Fruit fly (Drosophila melanogaster) ovary, adult (tissue): Measurements from ENCODE around the gene Trhn.

Experiments
- CG17801 ChIP-seq: fragments of 200-800 bp; optimal IDR thresholded peaks from 2 replicates; lab custom pipeline; 2019; ENCODE audit warnings: missing biosample characterization, mild to moderate bottlenecking, missing genetic modification characterization, moderate library complexity; ENCODE audit not compliant: partially characterized antibody

Trhn gene

DNA sequence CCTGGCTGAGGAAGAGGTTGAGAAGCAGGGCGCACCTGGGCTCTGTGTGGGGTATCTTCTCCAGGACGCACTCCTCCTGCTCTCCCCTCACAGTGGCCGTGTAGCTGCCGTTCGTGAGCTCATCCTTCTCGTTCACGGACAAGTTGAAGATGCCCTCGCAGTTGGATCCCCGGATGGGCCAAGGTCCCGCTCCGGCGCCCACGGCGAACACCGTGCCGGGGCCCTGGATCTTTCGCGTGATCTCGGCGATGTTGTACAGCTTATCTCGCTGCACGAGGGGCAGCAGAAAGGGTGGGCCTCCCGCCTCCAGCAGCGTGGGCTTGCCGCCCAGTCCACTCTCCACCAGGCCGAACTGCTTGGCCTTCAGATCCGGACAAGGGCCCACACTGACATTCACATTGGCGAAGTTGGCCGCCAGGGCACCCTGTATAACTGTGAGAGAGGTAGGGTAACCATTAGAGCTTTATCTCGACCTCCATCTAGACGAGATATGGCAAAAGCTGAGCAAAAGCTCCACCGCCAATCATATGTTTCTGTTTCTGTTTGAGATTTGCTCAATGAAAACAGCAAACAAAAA lies 11.0 kb upstream of the Trhn start:
- TF ChIP-seq CG17801, result no peak

DNA sequence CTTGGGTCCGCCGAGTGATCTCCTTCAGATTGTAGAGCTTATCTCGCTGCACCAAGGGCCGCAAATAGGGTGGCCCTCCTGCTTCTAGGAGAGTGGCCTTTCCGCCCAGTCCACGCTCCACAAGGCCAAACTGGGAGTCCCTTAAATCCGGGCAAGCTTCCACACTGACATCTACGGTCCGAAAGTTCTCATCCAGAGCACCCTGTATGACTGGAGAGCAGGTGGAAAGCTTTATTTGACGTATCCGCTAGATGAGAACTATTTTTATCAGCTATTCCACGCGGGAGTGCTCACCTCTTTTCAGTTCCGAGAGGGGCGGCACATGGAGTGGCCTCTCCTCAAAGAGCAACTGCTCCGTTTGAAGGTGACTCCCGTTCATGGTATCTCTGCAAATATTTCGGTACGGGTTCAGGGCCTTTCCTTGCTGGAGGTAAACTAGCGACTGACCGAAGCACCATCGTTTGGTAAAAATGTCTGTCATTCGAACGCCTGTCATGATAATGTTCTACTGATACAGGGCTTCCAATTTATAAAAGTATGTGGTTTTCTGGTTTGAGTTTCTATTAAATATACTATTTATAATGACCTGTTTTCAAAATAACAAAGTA lies 9.7 kb upstream of the Trhn start, which contains the start of gene meep:
Gene meep, minus strand, starts transcription at position 449 of the 608 bp plus-strand sequence.
- no peak for TF ChIP-seq CG17801

DNA sequence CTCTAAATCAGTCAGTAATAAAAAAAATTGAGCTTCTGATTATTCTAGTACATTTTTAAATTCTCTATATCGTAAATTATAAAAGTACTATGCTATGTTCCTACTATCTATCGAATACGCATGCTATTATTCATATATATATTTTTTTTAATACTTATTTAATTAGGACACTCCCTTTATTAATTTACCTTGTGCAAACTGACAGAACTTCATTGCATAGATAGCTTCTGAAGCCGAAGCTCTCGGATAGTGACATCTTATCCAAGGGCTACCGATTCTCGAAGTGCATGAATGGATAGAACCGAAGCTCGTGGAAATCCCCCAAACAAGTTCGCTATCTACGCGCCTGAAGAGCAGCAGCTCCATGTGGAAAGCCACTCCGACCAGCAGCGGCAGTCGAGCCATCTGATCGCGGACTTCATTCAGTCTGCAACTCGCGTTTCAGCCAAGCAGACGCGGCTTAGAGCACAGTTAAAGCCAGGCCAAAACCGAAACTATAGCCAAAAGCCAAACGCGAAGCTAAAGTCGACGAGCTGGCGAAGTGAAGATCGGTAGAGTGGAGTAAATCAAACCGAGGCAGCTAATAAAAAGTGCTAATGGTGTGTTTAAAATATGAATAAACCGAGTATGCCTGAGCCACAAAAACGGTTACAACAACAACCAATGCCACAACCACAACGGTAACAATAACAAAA lies 7.5 kb upstream of the Trhn start, which contains the start of gene mwh:
Gene mwh, plus strand, starts transcription at position 430 of the 695 bp plus-strand sequence.
- TF ChIP-seq CG17801, result no peak

DNA sequence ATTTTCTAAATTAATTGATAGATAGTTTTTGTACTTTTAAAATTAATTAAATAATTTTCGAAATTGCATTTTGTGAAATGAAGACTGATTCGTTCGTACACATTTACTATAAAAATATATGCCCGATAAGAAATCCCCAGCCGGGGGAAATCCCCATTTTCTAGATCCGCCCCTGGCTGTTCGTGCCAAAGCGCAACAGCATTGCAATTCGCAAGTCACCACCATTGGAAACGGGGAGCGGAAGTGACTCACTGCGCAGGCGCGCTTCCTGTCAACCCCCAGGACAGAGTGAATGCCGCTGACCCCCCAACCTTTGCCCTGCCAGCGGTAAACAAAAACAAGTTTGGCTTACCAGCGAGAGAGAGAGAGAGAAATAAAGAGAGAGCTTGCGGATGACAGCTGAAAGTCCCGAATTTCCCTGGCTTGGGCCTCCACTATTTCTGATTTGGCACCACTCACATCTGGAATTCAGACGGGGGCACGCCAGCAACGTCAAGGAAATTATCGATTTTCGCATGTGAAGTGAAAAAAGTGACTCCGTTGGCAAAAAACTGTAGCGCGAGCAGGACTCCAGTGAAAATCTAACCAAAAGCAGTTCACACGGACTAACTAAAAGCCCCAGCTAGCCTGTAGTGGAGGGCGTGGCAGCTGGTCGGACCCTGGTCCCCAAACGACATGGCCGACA lies 3.0 kb upstream of the Trhn start, which contains the start of gene Aplip1:
Gene Aplip1, plus strand, starts transcription at position 450 of the 685 bp plus-strand sequence.
- no peak for TF ChIP-seq CG17801

DNA sequence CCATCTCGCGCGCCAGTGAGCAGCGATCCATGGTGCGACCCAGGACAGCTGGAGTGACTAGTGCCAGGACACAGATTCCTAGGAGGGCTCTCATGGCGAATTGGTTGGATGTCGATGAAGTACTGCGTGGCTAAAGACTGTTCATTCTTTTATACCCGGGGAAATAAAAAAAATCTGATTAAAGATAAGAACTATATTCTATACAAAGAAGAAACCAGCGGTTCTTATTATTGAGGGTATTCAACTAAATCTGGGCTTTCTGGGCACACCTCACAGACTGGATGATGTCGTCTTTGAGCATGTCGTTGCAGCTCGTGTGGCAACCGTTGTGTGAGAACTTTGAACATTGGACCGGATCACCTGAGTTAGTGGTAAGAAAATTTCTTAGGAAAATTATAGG lies 2.2 kb upstream of the Trhn start, which contains the start of gene LysX:
Gene LysX, minus strand, starts transcription at position 101 of the 400 bp plus-strand sequence.
- TF ChIP-seq CG17801, result no peak

DNA sequence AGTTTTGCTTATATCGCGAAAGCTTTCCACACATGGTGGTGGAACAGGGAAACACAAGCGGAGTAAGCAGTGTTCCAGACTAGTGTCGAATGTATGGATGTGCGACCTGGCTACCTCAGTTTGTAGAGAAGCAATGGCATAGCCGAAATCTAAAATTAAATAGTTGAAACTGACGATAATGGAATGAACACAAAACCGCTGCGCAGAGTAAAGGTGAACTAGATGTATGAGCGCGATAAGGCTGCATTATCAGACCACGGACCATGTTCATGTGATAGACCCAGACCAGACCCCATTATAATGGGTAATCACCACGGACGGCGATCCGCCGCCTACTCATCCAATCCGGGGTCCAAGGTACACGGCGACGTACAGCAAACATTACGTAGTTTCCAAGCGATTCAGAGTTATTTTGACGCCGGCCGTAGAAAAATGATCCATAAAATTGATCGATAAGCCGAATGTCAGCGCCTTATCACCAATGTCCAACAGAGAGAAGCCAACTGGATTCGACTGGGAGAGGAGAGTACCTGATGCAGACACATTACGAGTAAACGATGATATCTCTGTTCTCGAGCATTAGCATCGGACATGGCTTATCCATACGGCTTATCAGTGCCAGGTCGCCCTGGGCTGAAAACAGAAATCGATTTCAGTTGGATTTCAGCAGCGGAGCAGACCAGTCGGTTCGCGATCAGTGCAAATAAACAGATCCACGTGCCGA lies 3.9 kb downstream of the Trhn start, which contains the start of gene CG13912:
Gene CG13912, plus strand, starts transcription at position 653 of the 724 bp plus-strand sequence.
- TF ChIP-seq CG17801, result no peak

DNA sequence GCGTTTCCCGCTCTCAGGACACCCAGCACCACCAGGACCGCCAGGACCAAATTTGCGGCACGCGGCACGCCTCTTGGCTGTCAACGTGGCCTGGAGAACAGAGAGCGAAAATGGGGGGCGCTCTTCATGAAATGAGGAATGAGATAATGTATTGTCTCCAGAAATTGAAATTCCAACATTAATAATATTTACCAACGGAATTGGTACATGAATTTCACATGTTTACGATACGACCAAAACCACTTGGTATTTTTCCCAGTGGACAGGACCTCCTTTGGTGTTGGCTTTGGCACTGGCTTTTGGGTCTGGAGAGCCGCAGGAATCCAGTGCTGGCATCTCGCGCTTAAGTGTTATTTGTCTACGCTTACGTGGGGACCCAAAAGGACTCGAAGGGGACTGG lies 9.5 kb downstream of the Trhn start:
- TF ChIP-seq CG17801, result no peak

DNA sequence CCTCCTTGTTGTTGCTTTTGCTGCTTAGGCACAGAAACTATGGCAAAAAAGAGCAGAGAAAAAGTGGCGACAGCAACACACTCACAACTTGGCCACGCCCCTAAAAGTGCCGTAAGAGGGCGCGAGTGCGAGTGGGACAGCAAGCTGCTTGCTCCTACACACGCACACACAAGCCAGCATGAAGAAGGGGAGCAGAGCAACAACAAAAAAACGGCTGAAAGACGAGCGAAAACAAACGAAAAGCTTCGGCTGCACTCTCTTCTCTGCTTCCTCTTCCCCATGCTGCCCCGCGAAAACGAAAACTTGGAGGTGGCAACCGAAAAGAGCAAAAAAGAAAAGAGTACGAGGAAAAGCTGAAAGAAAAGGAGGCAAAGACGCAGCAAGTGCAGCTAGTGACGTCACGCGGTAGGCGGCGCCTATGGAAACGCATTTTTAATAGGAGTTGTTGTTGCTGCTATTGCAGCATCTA lies 14.8 kb downstream of the Trhn start:
- no peak for TF ChIP-seq CG17801

DNA sequence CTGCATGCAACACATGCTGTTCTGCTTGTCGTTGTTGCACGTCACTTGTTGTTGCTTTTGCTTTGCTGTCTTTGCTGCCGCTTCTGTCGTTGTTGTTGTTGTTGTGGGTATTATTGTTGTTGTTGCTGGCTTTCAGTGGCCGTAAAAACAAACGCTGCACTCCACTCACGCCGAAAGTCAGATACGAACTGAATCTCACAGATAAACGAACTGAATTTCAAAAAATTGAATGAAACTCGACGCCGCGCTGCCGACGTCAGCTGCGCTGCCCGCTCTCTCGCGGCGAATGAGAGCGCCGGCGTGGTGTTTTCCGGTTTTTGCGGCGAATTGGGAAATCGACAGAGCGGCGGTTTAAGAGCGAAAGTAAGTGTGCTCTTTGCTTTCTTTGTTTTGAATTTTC lies 15.9 kb downstream of the Trhn start, which contains the start of gene bab2:
Gene bab2, minus strand, starts transcription at position 192 of the 400 bp plus-strand sequence.
- no peak for TF ChIP-seq CG17801

DNA sequence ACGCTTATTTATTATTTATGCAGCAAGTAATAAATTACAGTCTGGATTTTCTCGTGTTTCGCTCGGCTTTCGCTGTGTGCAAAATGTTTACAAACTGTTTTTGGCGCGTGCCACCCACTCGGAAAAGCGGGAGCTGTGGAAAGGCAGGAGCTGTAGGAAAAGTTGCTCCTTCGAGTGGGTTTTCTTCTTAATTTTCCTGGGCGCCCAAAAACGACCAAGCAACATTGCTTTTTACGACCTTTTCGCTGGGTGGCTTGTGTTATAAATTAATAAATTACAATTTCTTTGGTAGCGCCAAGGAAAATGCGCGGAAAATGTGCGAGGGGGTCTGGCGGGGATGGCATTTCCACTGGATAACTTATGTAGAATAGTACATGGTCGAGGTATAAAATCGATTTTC lies 16.5 kb downstream of the Trhn start:
- no peak for TF ChIP-seq CG17801

DNA sequence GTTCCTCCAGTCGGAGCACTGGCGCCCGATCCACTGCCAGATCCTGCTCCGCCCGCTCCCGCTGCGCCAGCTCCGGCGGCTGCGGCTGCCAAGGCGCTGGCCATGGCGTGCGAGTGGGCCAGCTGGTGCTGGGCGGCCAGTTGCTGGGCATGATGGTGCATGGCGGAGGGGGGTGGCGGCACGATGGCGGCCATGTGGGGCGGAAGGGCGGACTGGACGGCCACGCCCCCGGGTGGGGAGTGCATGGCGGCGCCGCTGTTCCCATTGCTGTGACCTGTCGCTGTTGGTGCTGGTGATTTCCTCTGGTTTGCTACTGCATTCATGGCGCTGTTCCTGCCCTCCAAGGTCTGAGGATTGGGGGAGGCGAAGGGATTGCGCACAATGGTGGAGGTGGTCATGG lies 20.1 kb downstream of the Trhn start:
- no peak for TF ChIP-seq CG17801

DNA sequence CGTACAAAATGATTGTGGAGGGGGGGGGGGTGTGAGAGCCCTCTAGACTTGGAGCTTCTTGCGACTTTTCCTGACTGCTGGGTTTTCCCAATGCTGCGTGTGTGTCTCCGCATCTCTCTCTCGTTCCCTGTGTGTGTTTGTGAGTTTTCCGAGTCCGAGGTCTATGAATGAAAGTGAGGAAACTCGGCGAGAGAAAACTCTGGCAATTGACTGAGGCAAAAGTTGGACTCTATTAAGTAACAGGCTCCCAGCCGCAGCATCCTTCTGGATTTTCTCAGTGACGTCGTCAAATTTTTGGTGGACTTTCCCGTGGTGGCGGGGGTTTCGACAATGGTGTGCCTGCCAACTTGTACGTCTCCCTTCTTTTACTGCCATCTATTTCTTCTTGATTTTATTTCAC lies 22.4 kb downstream of the Trhn start:
- TF ChIP-seq CG17801, result no peak

DNA sequence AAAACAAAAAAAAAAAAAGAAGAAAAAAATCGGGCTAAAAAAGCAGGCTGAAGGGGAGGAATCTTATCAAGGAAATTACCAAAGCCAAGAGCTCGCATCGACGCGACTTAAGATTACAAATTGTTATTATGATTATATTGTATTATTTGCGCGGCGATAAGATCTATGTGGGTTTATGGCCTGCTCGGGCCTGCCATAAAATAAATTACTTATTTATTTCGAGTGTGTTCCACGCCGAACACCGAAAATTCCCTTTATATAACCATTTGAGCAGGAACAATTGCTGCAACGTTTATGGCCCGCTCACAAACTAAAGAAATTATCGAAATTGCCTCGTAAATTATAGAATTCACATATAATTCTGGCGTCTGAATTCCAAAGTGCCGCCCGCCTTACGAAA lies 23.4 kb downstream of the Trhn start:
- TF ChIP-seq CG17801, result no peak

DNA sequence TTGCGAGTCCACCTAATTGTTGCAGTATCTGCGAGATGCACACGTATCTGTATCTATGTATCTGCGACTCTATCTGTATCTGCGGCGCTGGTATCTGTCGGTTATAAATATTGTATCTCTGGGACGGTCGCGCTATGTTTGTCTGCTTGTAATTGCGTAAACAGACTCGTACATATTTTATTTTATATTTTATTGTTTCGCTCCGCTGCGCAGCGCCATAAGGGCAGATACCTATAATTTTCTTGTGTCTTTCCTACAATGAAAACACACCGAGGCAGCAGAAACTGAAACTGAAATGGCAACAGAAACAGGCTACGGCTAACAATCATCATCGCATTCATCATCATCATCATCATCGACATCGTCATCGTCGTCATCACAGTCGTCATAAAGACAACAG lies 24.5 kb downstream of the Trhn start:
- no peak for TF ChIP-seq CG17801

DNA sequence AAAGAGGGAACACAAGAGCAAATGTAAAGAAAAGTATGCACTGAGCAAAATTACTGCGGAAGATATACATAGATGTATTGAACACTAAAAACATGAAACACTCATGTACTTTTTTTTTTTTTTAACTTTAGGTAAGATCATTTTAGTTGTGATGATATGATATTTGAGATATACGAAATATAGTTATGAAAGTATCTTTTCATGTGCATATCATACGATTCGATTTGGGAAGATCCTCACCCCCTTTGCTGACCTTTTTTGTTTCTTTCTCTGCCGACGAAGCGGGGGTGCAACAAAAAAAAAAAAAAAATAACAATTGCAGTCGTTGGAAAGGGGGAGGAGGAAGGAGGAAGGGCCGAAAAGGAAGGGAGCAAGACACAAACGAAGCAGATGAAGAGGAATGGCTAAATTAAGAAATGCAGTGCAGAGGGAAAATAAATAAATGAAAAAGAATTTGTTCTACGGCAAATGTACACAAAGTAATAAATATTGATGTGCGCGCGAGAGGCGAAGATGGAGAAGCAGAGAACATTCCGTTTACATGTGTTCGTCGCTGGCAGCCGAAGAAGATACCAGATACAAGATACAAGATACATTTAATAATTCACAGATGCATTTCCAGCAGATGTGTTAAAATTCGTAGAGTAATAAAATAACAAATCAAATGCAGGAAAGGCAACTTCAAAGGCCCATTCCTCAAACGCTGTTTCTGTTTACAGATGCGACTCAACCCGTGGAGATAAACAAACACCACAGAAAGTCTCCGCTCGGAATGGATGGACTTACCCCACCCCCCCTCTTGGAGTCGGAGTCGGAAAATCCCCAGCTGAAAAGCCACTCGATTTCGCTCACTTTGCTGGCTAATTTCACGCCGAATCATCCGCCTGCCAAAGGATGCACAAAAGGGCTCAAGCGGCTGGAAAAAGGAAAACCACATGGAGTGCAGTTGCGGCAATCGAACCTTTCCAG lies 25.7 kb downstream of the Trhn start:
- TF ChIP-seq CG17801, result no peak
